Worm (Caenorhabditis elegans): ENCODE results near the gene C46F9.6.

DNA sequence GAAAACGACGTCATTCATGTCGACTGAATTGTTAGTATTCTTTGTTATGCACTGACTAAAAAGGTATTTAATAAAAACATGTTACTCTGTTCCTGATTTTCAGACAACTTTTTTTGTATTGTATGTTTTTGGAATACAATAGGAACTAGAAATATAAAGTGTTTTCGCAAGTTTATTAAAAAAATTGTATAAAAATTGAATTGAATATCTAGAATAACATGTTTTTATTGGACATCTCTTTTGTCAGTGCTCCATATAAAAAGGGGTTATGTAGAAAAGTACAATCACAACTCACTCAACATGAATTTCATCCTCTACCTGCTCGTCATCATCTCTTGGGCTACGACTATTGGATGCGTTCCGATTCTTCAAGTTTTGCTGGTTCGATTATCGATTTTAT, 2.8 kb upstream of the C46F9.6 start, which contains the start of gene C46F9.5:
- TF ChIP-seq blmp-1 (tag; optimal IDR thresholded peaks at IDR 0.05) (no peak), nhr-12 (tag; optimal IDR thresholded peaks at IDR 0.05) (no peak), nhr-28 (tag; optimal IDR thresholded peaks at IDR 0.05) (no peak), snpc-4 (tag; optimal IDR thresholded peaks at IDR 0.05) (no peak), bed-3 (GFP tag; optimal IDR thresholded peaks at IDR 0.05) (no peak), mls-2 (tag; optimal IDR thresholded peaks at IDR 0.05) (no peak), lsy-2 (tag; optimal IDR thresholded peaks at IDR 0.05) (no peak), elt-3 (tag; optimal IDR thresholded peaks at IDR 0.05) (no peak), ceh-43 (GFP tag; optimal IDR thresholded peaks at IDR 0.05) (no peak), unc-62 (GFP tag; optimal IDR thresholded peaks at IDR 0.05) (no peak), lin-13 (tag; optimal IDR thresholded peaks at IDR 0.05) (no peak), tbx-8 (GFP tag; optimal IDR thresholded peaks at IDR 0.05) (no peak), sptf-1 (tag; optimal IDR thresholded peaks at IDR 0.05) (no peak), unc-39 (tag; optimal IDR thresholded peaks at IDR 0.05) (no peak)

All from whole organism, mixed stage, embryonic.